Worm (Caenorhabditis elegans): ENCODE data around the gene Y22D7AL.6.

Y22D7AL.6 gene

ce11 chrIII:1614412-1614811 is 9.7 kb downstream of the Y22D7AL.6 start:
- TF ChIP-seq R02D3.7 (tag; optimal IDR thresholded peaks at IDR 0.05) (no peak), dpl-1 (GFP tag; optimal IDR thresholded peaks at IDR 0.05) (no peak), nhr-41 (GFP tag; IDR thresholded peaks at IDR 0.05) (no peak), nhr-6 (tag; optimal IDR thresholded peaks at IDR 0.05) (no peak), lim-7 (GFP tag; IDR thresholded peaks at IDR 0.05) (no peak), daf-16 (GFP tag; optimal IDR thresholded peaks at IDR 0.05) (no peak), daf-16 (tag; optimal IDR thresholded peaks at IDR 0.05) (no peak), ces-1 (GFP tag; optimal IDR thresholded peaks at IDR 0.05) (no peak), unc-130 (GFP tag; optimal IDR thresholded peaks at IDR 0.05) (no peak), mxl-2 (GFP tag; conservative IDR thresholded peaks at IDR 0.05) (no peak), zip-11 (GFP tag; IDR thresholded peaks at IDR 0.05) (no peak), nhr-111 (GFP tag; optimal IDR thresholded peaks at IDR 0.05) (no peak), nhr-42 (GFP tag; IDR thresholded peaks at IDR 0.05) (no peak), zfp-2 (tag; optimal IDR thresholded peaks at IDR 0.05) (no peak), tra-1 (GFP tag; IDR thresholded peaks at IDR 0.05) (no peak), unc-39 (tag; optimal IDR thresholded peaks at IDR 0.05) (no peak), snpc-1.2 (GFP tag; IDR thresholded peaks at IDR 0.05) (no peak), ceh-44 (GFP tag; IDR thresholded peaks at IDR 0.05) (no peak), snpc-4 (tag; optimal IDR thresholded peaks at IDR 0.05) (no peak), nhr-237 (tag; optimal IDR thresholded peaks at IDR 0.05) (no peak)

ce11 chrIII:1616245-1617026 is 11.7 kb downstream of the Y22D7AL.6 start:
- TF ChIP-seq sdz-12 (GFP tag; optimal IDR thresholded peaks at IDR 0.05): peak; percentile 59
- TF ChIP-seq F49E8.2 (tag; optimal IDR thresholded peaks at IDR 0.05; ENCODE audit: borderline replicate concordance): peak; percentile 88
- TF ChIP-seq nhr-48 (tag; optimal IDR thresholded peaks at IDR 0.05): no peak
- TF ChIP-seq attf-4 (tag; optimal IDR thresholded peaks at IDR 0.05): no peak
- no peak for TF ChIP-seq mdt-29 (GFP tag; IDR thresholded peaks at IDR 0.05)
- no peak for TF ChIP-seq ztf-11 (tag; optimal IDR thresholded peaks at IDR 0.05)
- TF ChIP-seq F10B5.3 (tag; optimal IDR thresholded peaks at IDR 0.05): peak; percentile 24
- TF ChIP-seq ceh-44 (GFP tag; IDR thresholded peaks at IDR 0.05): no peak
- TF ChIP-seq dpl-1 (GFP tag; optimal IDR thresholded peaks at IDR 0.05): peak; percentile 51
- peak; percentile 52; the same call in 1 of the 2 replicates for TF ChIP-seq vab-7 (GFP tag; IDR thresholded peaks at IDR 0.05)
- TF ChIP-seq madf-5 (GFP tag; IDR thresholded peaks at IDR 0.05): no peak
- no peak for TF ChIP-seq dmd-8 (GFP tag; IDR thresholded peaks at IDR 0.05)
- no peak for TF ChIP-seq tag-97 (GFP tag; IDR thresholded peaks at IDR 0.05)
- no peak for TF ChIP-seq ztf-7 (tag; optimal IDR thresholded peaks at IDR 0.05)
- no peak for TF ChIP-seq mxl-3 (GFP tag; optimal IDR thresholded peaks at IDR 0.05)
- TF ChIP-seq Y105C5A.15 (GFP tag; IDR thresholded peaks at IDR 0.05): peak; percentile 69; the same call in 1 of the 2 replicates
- peak; percentile 54 for TF ChIP-seq mes-2 (tag; optimal IDR thresholded peaks at IDR 0.05; ENCODE audit: poor library complexity, severe bottlenecking)
- no peak for TF ChIP-seq nhr-111 (GFP tag; optimal IDR thresholded peaks at IDR 0.05)
- TF ChIP-seq F37D6.2 (tag; optimal IDR thresholded peaks at IDR 0.05): no peak
- TF ChIP-seq jun-1 (tag; optimal IDR thresholded peaks at IDR 0.05): no peak
- no peak for TF ChIP-seq saeg-2 (GFP tag; IDR thresholded peaks at IDR 0.05)
- TF ChIP-seq lsy-2 (tag; optimal IDR thresholded peaks at IDR 0.05): peak in 1 of 2 experiments; percentile 77
- no peak for TF ChIP-seq zfp-3 (GFP tag; conservative IDR thresholded peaks at IDR 0.05)
- no peak for TF ChIP-seq cey-2 (tag; optimal IDR thresholded peaks at IDR 0.05; ENCODE audit: borderline replicate concordance, insufficient read depth)
- 0 out of 2 replicates have a peak, but pooled peaks have one; percentile 35 for TF ChIP-seq nhr-41 (GFP tag; IDR thresholded peaks at IDR 0.05)
- TF ChIP-seq snpc-4 (tag; optimal IDR thresholded peaks at IDR 0.05): no peak
- no peak for TF ChIP-seq lin-39 (tag; optimal IDR thresholded peaks at IDR 0.05)
- TF ChIP-seq nhr-42 (GFP tag; IDR thresholded peaks at IDR 0.05): peak; percentile 65; the same call in 1 of the 2 replicates
- peak; percentile 18 for TF ChIP-seq dve-1 (tag; optimal IDR thresholded peaks at IDR 0.05; ENCODE audit: insufficient read depth)
- TF ChIP-seq lim-7 (GFP tag; IDR thresholded peaks at IDR 0.05): peak; percentile 65
- peak; percentile 76 for TF ChIP-seq duxl-1 (tag; optimal IDR thresholded peaks at IDR 0.05; ENCODE audit: poor library complexity)
- TF ChIP-seq daf-19 (GFP tag; conservative IDR thresholded peaks at IDR 0.05): no peak
- no peak for TF ChIP-seq nhr-11 (tag; optimal IDR thresholded peaks at IDR 0.05)
- no peak for TF ChIP-seq nhr-25 (tag; optimal IDR thresholded peaks at IDR 0.05; ENCODE audit: borderline replicate concordance, insufficient read depth)
- TF ChIP-seq unc-130 (GFP tag; optimal IDR thresholded peaks at IDR 0.05): peak; percentile 37
- peak; percentile 91 for TF ChIP-seq ama-1 (optimal IDR thresholded peaks at IDR 0.05)
